Worm (Caenorhabditis elegans): ENCODE measurements around the gene pqn-89.

DNA sequence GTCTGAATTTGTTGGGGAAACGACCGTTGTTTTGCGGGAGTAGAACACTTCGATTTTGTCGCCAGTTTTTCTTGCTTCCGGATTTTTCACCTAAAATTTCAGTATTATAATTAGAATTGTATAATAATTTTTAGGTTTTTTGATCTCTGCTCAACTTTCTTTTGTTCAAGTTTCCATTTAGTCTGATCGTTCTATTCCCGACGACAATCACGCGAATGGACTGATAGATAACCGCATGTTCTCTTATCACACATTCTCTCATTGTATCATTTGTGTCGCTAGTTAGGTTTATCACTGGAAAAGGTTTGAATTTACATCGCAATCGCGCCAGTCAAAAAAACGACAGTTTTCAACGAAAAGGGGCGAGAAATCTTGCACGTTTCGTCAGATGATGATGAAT is 48.3 kb downstream of the pqn-89 start:
- TF ChIP-seq nhr-11 (tag; optimal IDR thresholded peaks at IDR 0.05) (no peak), lin-11 (tag; optimal IDR thresholded peaks at IDR 0.05) (no peak), zag-1 (tag; optimal IDR thresholded peaks at IDR 0.05) (no peak), ceh-82 (tag; optimal IDR thresholded peaks at IDR 0.05) (no peak), unc-62 (GFP tag; optimal IDR thresholded peaks at IDR 0.05) (no peak), mab-5 (tag; optimal IDR thresholded peaks at IDR 0.05) (no peak), nhr-129 (tag; optimal IDR thresholded peaks at IDR 0.05) (peak; percentile 7), nhr-77 (tag; optimal IDR thresholded peaks at IDR 0.05) (no peak), dmd-4 (tag; optimal IDR thresholded peaks at IDR 0.05) (no peak), ztf-4 (tag; optimal IDR thresholded peaks at IDR 0.05) (no peak), ama-1 (optimal IDR thresholded peaks at IDR 0.05) (no peak), unc-55 (GFP tag; optimal IDR thresholded peaks at IDR 0.05) (no peak)
